Fruit fly (Drosophila melanogaster) whole organism, embryonic: ENCODE data around the gene CG31223.

ENCODE experiments used
- BEAF-32 ChIP-seq: fragments of 200-800 bp; sonication (Bioruptor generic); optimal IDR thresholded peaks from 3 replicates; lab custom pipeline; 2017; ENCODE audit warnings: missing biosample characterization, missing genetic modification characterization, mild to moderate bottlenecking, moderate library complexity, missing genetic modification reagents
- Blimp-1 ChIP-seq: fragments of 200-800 bp; sonication (Bioruptor generic); optimal IDR thresholded peaks from 3 replicates; lab custom pipeline; 2018; ENCODE audit warnings: missing biosample characterization, missing genetic modification characterization, mild to moderate bottlenecking, moderate library complexity, missing genetic modification reagents
- CG10366 ChIP-seq: fragments of 200-800 bp; sonication (Bioruptor generic); IDR thresholded peaks from 2 replicates; pipeline ENCODE4 v1.3.6; 2022; ENCODE audit warnings: missing biosample characterization, missing genetic modification characterization
- CG11723 ChIP-seq: fragments of 200-800 bp; sonication (Bioruptor generic); optimal IDR thresholded peaks from 2 replicates; lab custom pipeline; 2017; ENCODE audit warnings: missing biosample characterization, mild to moderate bottlenecking, missing genetic modification characterization
- CG12299 ChIP-seq: fragments of 200-800 bp; sonication (Bioruptor generic); optimal IDR thresholded peaks from 2 replicates; lab custom pipeline; 2018; ENCODE audit warnings: missing biosample characterization, mild to moderate bottlenecking, missing genetic modification characterization
- CG14441 ChIP-seq: fragments of 200-800 bp; sonication (Bioruptor generic); IDR thresholded peaks from 2 replicates; pipeline ENCODE4 v1.3.6; 2022; ENCODE audit warnings: missing biosample characterization, missing genetic modification characterization
- CG14710 ChIP-seq: fragments of 200-800 bp; sonication (Bioruptor generic); optimal IDR thresholded peaks from 3 replicates; lab custom pipeline; 2019; ENCODE audit warnings: missing biosample characterization, mild to moderate bottlenecking, missing genetic modification characterization, moderate library complexity
- CG17568 ChIP-seq: fragments of 200-800 bp; sonication (Bioruptor generic); optimal IDR thresholded peaks from 2 replicates; lab custom pipeline; 2018; ENCODE audit warnings: missing biosample characterization, mild to moderate bottlenecking, missing genetic modification characterization, moderate library complexity
- CG17829 ChIP-seq: fragments of 200-800 bp; optimal IDR thresholded peaks from 2 replicates; lab custom pipeline; 2019; ENCODE audit warnings: missing biosample characterization, mild to moderate bottlenecking, missing genetic modification characterization, moderate library complexity
- CG18011 ChIP-seq: fragments of 200-800 bp; sonication (Bioruptor generic); optimal IDR thresholded peaks from 2 replicates; lab custom pipeline; 2017; ENCODE audit warnings: missing biosample characterization, missing genetic modification characterization, mild to moderate bottlenecking, moderate library complexity, missing genotype
- CG2712 ChIP-seq: fragments of 200-800 bp; optimal IDR thresholded peaks from 3 replicates; lab custom pipeline; 2019; ENCODE audit warnings: missing biosample characterization, mild to moderate bottlenecking, missing genetic modification characterization, moderate library complexity
- CG31365 ChIP-seq: fragments of 200-800 bp; sonication (Bioruptor generic); optimal IDR thresholded peaks from 2 replicates; lab custom pipeline; 2018; ENCODE audit warnings: missing biosample characterization, mild to moderate bottlenecking, missing genetic modification characterization
- CG31441 ChIP-seq: fragments of 200-800 bp; sonication (Bioruptor generic); IDR thresholded peaks from 2 replicates; pipeline ENCODE4 v1.3.6; 2022; ENCODE audit warnings: missing biosample characterization, missing genetic modification characterization
- CG3407 ChIP-seq: fragments of 200-800 bp; sonication (Bioruptor generic); optimal IDR thresholded peaks from 2 replicates; lab custom pipeline; 2018; ENCODE audit warnings: missing biosample characterization, mild to moderate bottlenecking, missing genetic modification characterization
- CG4730 ChIP-seq: fragments of 200-800 bp; sonication (Bioruptor generic); IDR thresholded peaks from 2 replicates; pipeline ENCODE4 v1.3.6; 2022; ENCODE audit warnings: missing biosample characterization, missing genetic modification characterization
- CG5180 ChIP-seq: fragments of 200-800 bp; sonication (Bioruptor generic); optimal IDR thresholded peaks from 3 replicates; lab custom pipeline; 2017; ENCODE audit warnings: missing biosample characterization, missing genetic modification characterization, mild to moderate bottlenecking, moderate library complexity, missing genetic modification reagents
- CG7928 ChIP-seq: fragments of 200-800 bp; sonication (Bioruptor generic); optimal IDR thresholded peaks from 2 replicates; lab custom pipeline; 2017; ENCODE audit warnings: missing biosample characterization, mild to moderate bottlenecking, missing genetic modification characterization
- CG8478 ChIP-seq: fragments of >200 bp; optimal IDR thresholded peaks from 2 replicates; lab custom pipeline; 2018
- CG8944 ChIP-seq: fragments of 200-800 bp; sonication (Bioruptor generic); optimal IDR thresholded peaks from 3 replicates; lab custom pipeline; 2016; ENCODE audit warnings: missing biosample characterization, missing genetic modification characterization
- CTCF ChIP-seq: fragments of 200-800 bp; sonication (Bioruptor generic); optimal IDR thresholded peaks from 2 replicates; lab custom pipeline; 2017; ENCODE audit warnings: missing biosample characterization, mild to moderate bottlenecking, missing genetic modification characterization, moderate library complexity
- Ets65A ChIP-seq: fragments of 200-800 bp; sonication (Bioruptor generic); peaks from one replicate; lab custom pipeline; 2016; ENCODE audit warnings: missing biosample characterization, missing genetic modification characterization
- MTF-1 ChIP-seq: fragments of 200-800 bp; sonication (Bioruptor generic); optimal IDR thresholded peaks from 2 replicates; lab custom pipeline; 2018; ENCODE audit warnings: missing biosample characterization, mild to moderate bottlenecking, missing genetic modification characterization, borderline replicate concordance
- Mad ChIP-seq: fragments of 200-800 bp; sonication (Bioruptor generic); optimal IDR thresholded peaks from 2 replicates; lab custom pipeline; 2016; ENCODE audit warnings: missing biosample characterization, missing genetic modification characterization
- Max ChIP-seq: fragments of 200-800 bp; sonication (Bioruptor generic); optimal IDR thresholded peaks from 2 replicates; lab custom pipeline; 2016; ENCODE audit warnings: missing biosample characterization, mild to moderate bottlenecking, missing genetic modification characterization
- Myb ChIP-seq: fragments of 200-800 bp; sonication (Bioruptor generic); optimal IDR thresholded peaks from 2 replicates; lab custom pipeline; 2016; ENCODE audit warnings: missing biosample characterization, missing genetic modification characterization
- Pdp1 ChIP-seq, 2 experiments: fragments of 200-800 bp; sonication (Bioruptor generic); optimal IDR thresholded peaks; 3 replicates each; lab custom pipeline; 2016; ENCODE audit warnings: missing biosample characterization in 2 of 2, missing genetic modification characterization in 2 of 2, mild to moderate bottlenecking in 1 of 2, moderate library complexity in 1 of 2
- Ptx1 ChIP-seq: fragments of 200-800 bp; sonication (Bioruptor generic); IDR thresholded peaks from 2 replicates; pipeline ENCODE4 v1.3.6; 2022; ENCODE audit warnings: missing biosample characterization, missing genetic modification characterization
- Taf1 ChIP-seq: fragments of 200-800 bp; sonication (Bioruptor generic); IDR thresholded peaks from 2 replicates; pipeline ENCODE4 v1.3.6; 2022; ENCODE audit warnings: missing biosample characterization, missing genetic modification characterization
- ash1 ChIP-seq: fragments of 200-800 bp; sonication (Bioruptor generic); optimal IDR thresholded peaks from 2 replicates; lab custom pipeline; 2018; ENCODE audit warnings: missing biosample characterization, mild to moderate bottlenecking, missing genetic modification characterization
- chm ChIP-seq: fragments of 200-800 bp; sonication (Bioruptor generic); IDR thresholded peaks from 2 replicates; pipeline ENCODE4 v1.3.6; 2022; ENCODE audit warnings: missing biosample characterization, missing genetic modification characterization
- chn ChIP-seq: fragments of 200-800 bp; sonication (Bioruptor generic); optimal IDR thresholded peaks from 2 replicates; lab custom pipeline; 2016; ENCODE audit warnings: missing biosample characterization, missing genetic modification characterization
- en ChIP-seq: fragments of 200-800 bp; sonication (Bioruptor generic); optimal IDR thresholded peaks from 2 replicates; lab custom pipeline; 2016; ENCODE audit warnings: missing biosample characterization, missing genetic modification characterization
- eve ChIP-seq, 2 experiments: fragments of >200 bp; optimal IDR thresholded peaks; 2 replicates each; lab custom pipeline; 2017; ENCODE audit warnings: missing biosample characterization in 2 of 2, missing genetic modification characterization in 2 of 2
- ewg ChIP-seq: fragments of 200-800 bp; sonication (Bioruptor generic); optimal IDR thresholded peaks from 3 replicates; lab custom pipeline; 2017; ENCODE audit warnings: mild to moderate bottlenecking, missing biosample characterization, missing genetic modification reagents, missing genetic modification characterization
- fru ChIP-seq: fragments of >200 bp; optimal IDR thresholded peaks from 2 replicates; lab custom pipeline; 2017
- ind ChIP-seq: fragments of 200-800 bp; sonication (Bioruptor generic); optimal IDR thresholded peaks from 3 replicates; lab custom pipeline; 2016; ENCODE audit warnings: missing biosample characterization, missing genetic modification characterization
- lola ChIP-seq, 3 experiments: fragments of >200 bp in 2 of 3; fragments of 200-800 bp in 1 of 3; sonication (Bioruptor generic) in 1 of 3; optimal IDR thresholded peaks; 2 replicates each; lab custom pipeline; 2017 to 2019; ENCODE audit warnings: missing biosample characterization in 3 of 3, missing genetic modification characterization in 3 of 3, mild to moderate bottlenecking in 1 of 3, moderate library complexity in 1 of 3
- nom ChIP-seq: fragments of 200-800 bp; sonication (Bioruptor generic); optimal IDR thresholded peaks from 2 replicates; lab custom pipeline; 2017; ENCODE audit warnings: missing biosample characterization, missing genetic modification characterization, mild to moderate bottlenecking, moderate library complexity, missing genetic modification reagents
- pfk ChIP-seq: fragments of 200-800 bp; sonication (Bioruptor generic); optimal IDR thresholded peaks from 2 replicates; lab custom pipeline; 2018; ENCODE audit warnings: missing biosample characterization, mild to moderate bottlenecking, missing genetic modification characterization, moderate library complexity
- pita ChIP-seq: fragments of 200-800 bp; sonication (Bioruptor generic); optimal IDR thresholded peaks from 2 replicates; lab custom pipeline; 2017; ENCODE audit warnings: missing biosample characterization, mild to moderate bottlenecking, missing genetic modification characterization
- psq ChIP-seq: fragments of 200-800 bp; sonication (Bioruptor generic); optimal IDR thresholded peaks from 2 replicates; lab custom pipeline; 2017; ENCODE audit warnings: missing biosample characterization, missing genetic modification characterization
- rib ChIP-seq: fragments of 200-800 bp; sonication (Bioruptor generic); IDR thresholded peaks from 2 replicates; pipeline ENCODE4 v1.3.6; 2022; ENCODE audit warnings: missing biosample characterization, missing genetic modification characterization
- sc ChIP-seq, 3 experiments: fragments of >200 bp in 2 of 3; fragments of 200-800 bp in 1 of 3; sonication (Bioruptor generic) in 1 of 3; optimal IDR thresholded peaks; 2 replicates in 2 of 3; 3 replicates in 1 of 3; lab custom pipeline; 2017; ENCODE audit warnings: mild to moderate bottlenecking in 1 of 3, missing biosample characterization in 1 of 3, missing genetic modification characterization in 1 of 3, missing genetic modification reagents in 1 of 3
- schlank ChIP-seq: fragments of 200-800 bp; sonication (Bioruptor generic); optimal IDR thresholded peaks from 2 replicates; lab custom pipeline; 2018; ENCODE audit warnings: missing biosample characterization, mild to moderate bottlenecking, missing genetic modification characterization
- sens-2 ChIP-seq: fragments of 200-800 bp; sonication (Bioruptor generic); IDR thresholded peaks from 2 replicates; pipeline ENCODE4 v1.3.6; 2022; ENCODE audit warnings: missing biosample characterization, missing genetic modification characterization
- shn ChIP-seq: fragments of 200-800 bp; sonication (Bioruptor generic); optimal IDR thresholded peaks from 3 replicates; lab custom pipeline; 2016; ENCODE audit warnings: missing biosample characterization, missing genetic modification characterization
- sna ChIP-seq: fragments of 200-800 bp; sonication (Bioruptor generic); IDR thresholded peaks from 2 replicates; pipeline ENCODE4 v1.3.6; 2022; ENCODE audit warnings: missing biosample characterization, missing genetic modification characterization; ENCODE audit not compliant: partially characterized antibody
- sr ChIP-seq: fragments of 200-800 bp; sonication (Bioruptor generic); IDR thresholded peaks from 3 replicates; pipeline ENCODE4 v1.3.6; 2022; ENCODE audit warnings: missing biosample characterization, missing genetic modification characterization
- tll ChIP-seq, 2 experiments: fragments of 200-800 bp in 1 of 2; fragments of >200 bp in 1 of 2; sonication (Bioruptor generic) in 1 of 2; optimal IDR thresholded peaks; 2 replicates each; lab custom pipeline; 2017 to 2019; ENCODE audit warnings: missing biosample characterization in 2 of 2, missing genetic modification characterization in 2 of 2, mild to moderate bottlenecking in 1 of 2, moderate library complexity in 1 of 2
- zfh1 ChIP-seq: fragments of 200-800 bp; sonication (Bioruptor generic); IDR thresholded peaks from 3 replicates; pipeline ENCODE4 v1.3.6; 2022; ENCODE audit warnings: missing biosample characterization, missing genetic modification characterization

Gene CG31223

dm6 chr3R:20850395-20851039, 19.6 kb downstream of the CG31223 start, which contains the start of gene RpS30 (continued):
- TF ChIP-seq CG3407 (GFP tag; lab: Kevin White, UChicago): no peak
- peak; percentile 41 for TF ChIP-seq CTCF (GFP tag; lab: Kevin White, UChicago)
- no peak for TF ChIP-seq CG5180 (GFP tag; lab: Kevin White, UChicago)
- no peak for TF ChIP-seq nom
- TF ChIP-seq sr (GFP tag; lab: Robert Waterston, UW): no peak
- peak in 1 of 2 experiments; percentile 92 for TF ChIP-seq Pdp1 (GFP tag; optimal IDR thresholded peaks at IDR 0.05; lab: Kevin White, UChicago)
- TF ChIP-seq Blimp-1: no peak
- TF ChIP-seq Myb (GFP tag; lab: Kevin White, UChicago): peak; percentile 98
- peak; percentile 47; the same call in 1 of the 2 replicates for TF ChIP-seq chm
- no peak for TF ChIP-seq ash1 (GFP tag; lab: Kevin White, UChicago)
- no peak for TF ChIP-seq sc (optimal IDR thresholded peaks at IDR 0.05; lab: Kevin White, UChicago)
- no peak for TF ChIP-seq sc (GFP tag; optimal IDR thresholded peaks at IDR 0.05; lab: Kevin White, UChicago)
- no peak for TF ChIP-seq pita
- TF ChIP-seq ewg (GFP tag; lab: Kevin White, UChicago): peak; percentile 51
- TF ChIP-seq Max: peak; percentile 49
- TF ChIP-seq CG17568 (GFP tag; lab: Kevin White, UChicago): no peak
- peak; percentile 80 for TF ChIP-seq CG14710 (tag; lab: Kevin White, UChicago)
- TF ChIP-seq lola (GFP tag; optimal IDR thresholded peaks at IDR 0.05; lab: Kevin White, UChicago): no peak
- peak; percentile 91 for TF ChIP-seq sna
- TF ChIP-seq zfh1: no peak
- TF ChIP-seq CG10366: peak; percentile 26; the same call in 1 of the 2 replicates
- TF ChIP-seq Ets65A (GFP tag; lab: Kevin White, UChicago): peak; percentile 93
- TF ChIP-seq CG18011 (GFP tag; lab: Kevin White, UChicago): peak; percentile 20
- no peak for TF ChIP-seq ind
- no peak for TF ChIP-seq MTF-1
- TF ChIP-seq CG17829: peak; percentile 77
- TF ChIP-seq Mad (GFP tag; lab: Kevin White, UChicago): peak; percentile 48
- peak; percentile 98 for TF ChIP-seq BEAF-32 (GFP tag; lab: Kevin White, UChicago)
- no peak for TF ChIP-seq CG4730 (GFP tag; lab: Robert Waterston, UW)
- no peak for TF ChIP-seq fru (lab: Kevin White, UChicago)
- no peak for TF ChIP-seq schlank
- no peak for TF ChIP-seq CG8478 (lab: Kevin White, UChicago)
- TF ChIP-seq CG8944 (GFP tag; lab: Kevin White, UChicago): no peak
- peak; percentile 22 for TF ChIP-seq CG31365 (tag; lab: Kevin White, UChicago)
- TF ChIP-seq psq (GFP tag; lab: Kevin White, UChicago): no peak
- peak; percentile 49 for TF ChIP-seq CG31441 (GFP tag; lab: Robert Waterston, UW)
- TF ChIP-seq tll (GFP tag; optimal IDR thresholded peaks at IDR 0.05; lab: Kevin White, UChicago): peak in 1 of 2 experiments; percentile 31
- TF ChIP-seq eve (GFP tag; optimal IDR thresholded peaks at IDR 0.05; lab: Kevin White, UChicago): no peak
- peak; percentile 84 for TF ChIP-seq CG7928
- no peak for TF ChIP-seq CG14441
- 0 out of 2 replicates have a peak, but pooled peaks have one; percentile 41 for TF ChIP-seq rib (GFP tag; lab: Robert Waterston, UW)
- no peak for TF ChIP-seq chn (GFP tag; lab: Kevin White, UChicago)
- TF ChIP-seq pfk: no peak
- TF ChIP-seq CG12299 (tag; lab: Kevin White, UChicago): no peak
- no peak for TF ChIP-seq en (GFP tag; lab: Kevin White, UChicago)
- TF ChIP-seq shn: no peak
- TF ChIP-seq Taf1: no peak
- no peak for TF ChIP-seq Ptx1 (GFP tag; lab: Robert Waterston, UW)
- no peak for TF ChIP-seq CG11723 (GFP tag; lab: Kevin White, UChicago)
- TF ChIP-seq sens-2 (GFP tag; lab: Robert Waterston, UW): no peak
- peak; percentile 71 for TF ChIP-seq CG2712 (tag; lab: Kevin White, UChicago)
